Fruit fly (Drosophila melanogaster): ENCODE data around the gene CG17896.

The CG17896 gene

dm6 chrX:493445-494190 lies at the start of gene CG17896:
TSS of gene CG17896 (minus strand) at chrX:493495.
- peak; percentile 91 for TF ChIP-seq zen (tag; optimal IDR thresholded peaks at IDR 0.05)
- no peak for TF ChIP-seq CG16813 (GFP tag; IDR thresholded peaks at IDR 0.05; ENCODE audit: partially characterized antibody)
- TF ChIP-seq CG3163 (GFP tag; optimal IDR thresholded peaks at IDR 0.05), result peak; percentile 92
- TF ChIP-seq nerfin-2 (GFP tag; IDR thresholded peaks at IDR 0.05; ENCODE audit: partially characterized antibody), result no peak
- peak; percentile 96 for TF ChIP-seq otp (GFP tag; IDR thresholded peaks at IDR 0.05)
- TF ChIP-seq CG4424 (GFP tag; optimal IDR thresholded peaks at IDR 0.05), result peak; percentile 96
- no peak for TF ChIP-seq CG34224 (GFP tag; IDR thresholded peaks at IDR 0.05; ENCODE audit: partially characterized antibody)
- peak; percentile 98 for TF ChIP-seq CG31224 (GFP tag; IDR thresholded peaks at IDR 0.05)
- TF ChIP-seq CG13296 (GFP tag; optimal IDR thresholded peaks at IDR 0.05), result peak; percentile 97
- peak; percentile 84 for TF ChIP-seq CG6654 (GFP tag; optimal IDR thresholded peaks at IDR 0.05)
- peak; percentile 80 for TF ChIP-seq CG10321 (GFP tag; IDR thresholded peaks at IDR 0.05)
- TF ChIP-seq zfh1 (GFP tag; IDR thresholded peaks at IDR 0.05), result peak; percentile 97
- peak; percentile 99 for TF ChIP-seq CG18599 (GFP tag; optimal IDR thresholded peaks at IDR 0.05)
- peak; percentile 88 for TF ChIP-seq Asciz (GFP tag; optimal IDR thresholded peaks at IDR 0.05)
- peak; percentile 96 for TF ChIP-seq toy (GFP tag; IDR thresholded peaks at IDR 0.05)
- TF ChIP-seq gro (GFP tag; optimal IDR thresholded peaks at IDR 0.05), result peak; percentile 99
- peak; percentile 97 for TF ChIP-seq CG6813 (GFP tag; optimal IDR thresholded peaks at IDR 0.05)
- peak; percentile 97 for TF ChIP-seq ham (GFP tag; IDR thresholded peaks at IDR 0.05)
- TF ChIP-seq bowl (GFP tag; IDR thresholded peaks at IDR 0.05), result peak; percentile 94
- TF ChIP-seq jing (GFP tag; optimal IDR thresholded peaks at IDR 0.05), result peak; percentile 95
- peak; percentile 96 for TF ChIP-seq D19B (GFP tag; optimal IDR thresholded peaks at IDR 0.05)
- peak; percentile 95 for TF ChIP-seq CG17385 (GFP tag; optimal IDR thresholded peaks at IDR 0.05)
- peak in 1 of 2 experiments; percentile 67 for TF ChIP-seq crp (GFP tag; optimal IDR thresholded peaks at IDR 0.05)
- TF ChIP-seq Bgb (GFP tag; IDR thresholded peaks at IDR 0.05; ENCODE audit: partially characterized antibody), result no peak; the same call in 1 of the 2 replicates
- TF ChIP-seq Awh (GFP tag; IDR thresholded peaks at IDR 0.05), result peak; percentile 96
- TF ChIP-seq nau (GFP tag; optimal IDR thresholded peaks at IDR 0.05), result peak; percentile 96
- peak; percentile 77 for TF ChIP-seq kah (GFP tag; optimal IDR thresholded peaks at IDR 0.05)
- peak; percentile 99 for TF ChIP-seq CHES-1-like (GFP tag; optimal IDR thresholded peaks at IDR 0.05)
- peak; percentile 85 for TF ChIP-seq CG3995 (GFP tag; optimal IDR thresholded peaks at IDR 0.05)
- no peak for TF ChIP-seq Opbp (GFP tag; IDR thresholded peaks at IDR 0.05; ENCODE audit: partially characterized antibody)
- peak; percentile 85 for TF ChIP-seq CG4707 (GFP tag; optimal IDR thresholded peaks at IDR 0.05)
- peak; percentile 97 for TF ChIP-seq Fer1 (GFP tag; optimal IDR thresholded peaks at IDR 0.05)
- peak; percentile 80 for TF ChIP-seq E2f2 (GFP tag; IDR thresholded peaks at IDR 0.05)
- peak; percentile 93 for TF ChIP-seq dimm (GFP tag; IDR thresholded peaks at IDR 0.05)
- TF ChIP-seq CG1603 (tag; optimal IDR thresholded peaks at IDR 0.05), result peak; percentile 98
- peak; percentile 99 for TF ChIP-seq lmd (GFP tag; IDR thresholded peaks at IDR 0.05)
- TF ChIP-seq fu2 (GFP tag; optimal IDR thresholded peaks at IDR 0.05), result peak; percentile 99
- TF ChIP-seq Bdp1 (GFP tag; optimal IDR thresholded peaks at IDR 0.05), result peak; percentile 92
- TF ChIP-seq emc (GFP tag; optimal IDR thresholded peaks at IDR 0.05), result peak; percentile 98
- TF ChIP-seq CG7271 (tag; optimal IDR thresholded peaks at IDR 0.05), result peak; percentile 67
- 0 out of 3 replicates have a peak, but pooled peaks have one; percentile 44 for TF ChIP-seq Doc3 (GFP tag; IDR thresholded peaks at IDR 0.05; ENCODE audit: partially characterized antibody)
- TF ChIP-seq hb (GFP tag; IDR thresholded peaks at IDR 0.05; ENCODE audit: partially characterized antibody), result no peak
- TF ChIP-seq aop (GFP tag; IDR thresholded peaks at IDR 0.05), result peak; percentile 83
- TF ChIP-seq CG10979 (tag; optimal IDR thresholded peaks at IDR 0.05), result peak; percentile 90
- peak; percentile 99 for TF ChIP-seq Aef1 (GFP tag; IDR thresholded peaks at IDR 0.05)
- TF ChIP-seq ERR (GFP tag; optimal IDR thresholded peaks at IDR 0.05), result peak; percentile 98
- peak; percentile 35 to 67 for TF ChIP-seq insv (GFP tag; optimal IDR thresholded peaks at IDR 0.05)

All from whole organism, embryonic.